Fruit fly (Drosophila melanogaster): ENCODE results near the gene eIF3e.

eIF3e gene

DNA sequence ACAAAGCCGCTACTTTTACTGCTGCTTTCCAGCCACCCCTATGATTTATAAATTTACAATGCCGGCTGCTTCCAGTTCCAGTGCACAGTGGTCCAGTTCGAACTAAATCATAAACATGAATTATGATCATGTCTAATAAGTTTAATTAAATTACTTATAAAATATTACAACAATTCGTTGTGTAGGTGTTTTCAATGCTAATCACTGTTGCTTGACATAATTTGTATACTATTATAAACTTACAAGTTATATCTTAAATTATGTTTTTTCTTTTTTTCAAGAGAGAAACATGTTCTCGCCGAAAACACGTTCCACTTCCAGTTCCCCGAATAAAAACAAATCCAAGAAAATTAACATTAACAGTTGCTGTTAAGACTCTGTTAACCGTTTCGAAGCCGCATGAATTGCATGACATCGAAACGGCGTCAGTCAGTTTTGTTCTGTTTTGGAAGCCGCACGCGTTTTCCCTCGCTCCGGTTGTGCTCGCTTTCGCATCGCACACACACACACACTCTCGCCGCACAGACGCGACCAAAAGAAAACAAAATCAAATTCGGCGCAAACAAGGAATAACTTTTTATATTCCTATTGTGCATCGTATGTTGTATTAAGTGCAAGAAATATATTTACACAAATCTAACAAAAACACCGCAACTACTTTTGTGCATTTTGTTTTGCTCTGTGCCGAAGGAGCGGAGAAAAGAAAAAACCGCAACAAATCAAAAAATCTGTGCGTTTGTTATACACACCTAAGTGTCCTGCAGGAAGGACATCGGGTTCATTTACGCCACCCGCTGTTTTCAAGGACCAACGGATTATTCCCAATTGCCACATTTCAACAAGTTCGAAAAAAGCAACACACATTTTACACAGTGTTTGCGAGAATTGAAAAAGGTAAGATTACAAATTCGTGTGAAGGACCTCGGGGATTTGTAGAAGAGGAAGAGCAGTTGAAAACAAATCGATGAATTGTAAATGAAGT, 20.8 kb downstream of the eIF3e start, which contains the start of gene Nrt (continued):
- TF ChIP-seq CG17385 (GFP tag; optimal IDR thresholded peaks at IDR 0.05) (peak; percentile 69), tap (tag; optimal IDR thresholded peaks at IDR 0.05) (peak; percentile 55), jing (GFP tag; optimal IDR thresholded peaks at IDR 0.05) (no peak), CG32532 (GFP tag; IDR thresholded peaks at IDR 0.05) (peak; percentile 73), CG3281 (GFP tag; optimal IDR thresholded peaks at IDR 0.05) (peak; percentile 70), BtbVII (GFP tag; optimal IDR thresholded peaks at IDR 0.05) (peak; percentile 63), CG18011 (GFP tag; optimal IDR thresholded peaks at IDR 0.05) (peak; percentile 80), CG6175 (GFP tag; IDR thresholded peaks at IDR 0.05) (no peak), trem (tag; optimal IDR thresholded peaks at IDR 0.05) (peak; percentile 38), so (GFP tag; IDR thresholded peaks at IDR 0.05) (no peak), Doc2 (GFP tag; IDR thresholded peaks at IDR 0.05) (no peak), HLH4C (GFP tag; IDR thresholded peaks at IDR 0.05; ENCODE audit: partially characterized antibody) (no peak), gcm2 (GFP tag; optimal IDR thresholded peaks at IDR 0.05) (no peak), kni (GFP tag; optimal IDR thresholded peaks at IDR 0.05) (peak; percentile 9), CG11695 (GFP tag; IDR thresholded peaks at IDR 0.05) (peak; percentile 69; the same call in 2 of the 3 replicates), CG4424 (GFP tag; optimal IDR thresholded peaks at IDR 0.05) (peak; percentile 54), ro (GFP tag; IDR thresholded peaks at IDR 0.05) (no peak), CG42726 (GFP tag; IDR thresholded peaks at IDR 0.05; ENCODE audit: partially characterized antibody) (peak; percentile 58; the same call in 1 of the 2 replicates), Gug (GFP tag; IDR thresholded peaks at IDR 0.05) (no peak), wor (GFP tag; IDR thresholded peaks at IDR 0.05) (no peak), CG12071 (GFP tag; optimal IDR thresholded peaks at IDR 0.05) (no peak), NFAT (GFP tag; IDR thresholded peaks at IDR 0.05) (no peak), eve (GFP tag; optimal IDR thresholded peaks at IDR 0.05) (peak in 1 of 2 experiments; percentile 89), CG3847 (GFP tag; IDR thresholded peaks at IDR 0.05) (0 out of 2 replicates have a peak, but pooled peaks have one; percentile 27), C15 (GFP tag; IDR thresholded peaks at IDR 0.05) (0 out of 3 replicates have a peak, but pooled peaks have one; percentile 44), usp (GFP tag; optimal IDR thresholded peaks at IDR 0.05) (no peak), CkIIα-i1 (GFP tag; IDR thresholded peaks at IDR 0.05) (no peak), CG11085 (GFP tag; IDR thresholded peaks at IDR 0.05) (no peak), eyg (GFP tag; optimal IDR thresholded peaks at IDR 0.05) (no peak), CG2875 (GFP tag; optimal IDR thresholded peaks at IDR 0.05) (peak; percentile 27), hkb (optimal IDR thresholded peaks at IDR 0.05) (no peak), hkb (GFP tag; IDR thresholded peaks at IDR 0.05) (peak; percentile 79), ci (GFP tag; IDR thresholded peaks at IDR 0.05) (peak; percentile 57; the same call in 2 of the 3 replicates), Fer3 (tag; optimal IDR thresholded peaks at IDR 0.05) (peak; percentile 19), E2f2 (GFP tag; IDR thresholded peaks at IDR 0.05) (peak; percentile 53; the same call in 1 of the 2 replicates), CG8388 (GFP tag; optimal IDR thresholded peaks at IDR 0.05) (peak; percentile 74), h (optimal IDR thresholded peaks at IDR 0.05) (no peak), CG4617 (GFP tag; optimal IDR thresholded peaks at IDR 0.05; ENCODE audit: borderline replicate concordance) (no peak), Chrac-16 (GFP tag; optimal IDR thresholded peaks at IDR 0.05) (peak; percentile 34), fd102C (GFP tag; optimal IDR thresholded peaks at IDR 0.05) (no peak), CG14710 (tag; optimal IDR thresholded peaks at IDR 0.05) (peak; percentile 70), CG5245 (GFP tag; optimal IDR thresholded peaks at IDR 0.05) (no peak), CG10979 (tag; optimal IDR thresholded peaks at IDR 0.05) (peak; percentile 69), CG9215 (GFP tag; IDR thresholded peaks at IDR 0.05) (0 out of 2 replicates have a peak, but pooled peaks have one; percentile 34), Bdp1 (GFP tag; optimal IDR thresholded peaks at IDR 0.05) (no peak), Xrp1 (GFP tag; IDR thresholded peaks at IDR 0.05) (peak; percentile 80), CG2678 (tag; optimal IDR thresholded peaks at IDR 0.05) (peak; percentile 79), Dip2 (GFP tag; IDR thresholded peaks at IDR 0.05) (no peak), vvl (GFP tag; IDR thresholded peaks at IDR 0.05) (peak; percentile 79)
